Fruit fly (Drosophila melanogaster) whole organism, pupa: ENCODE results near the gene CG13311.
A peak's percentile ranks its signal among the peaks of the same experiment; 100 is the strongest.

Experiments
- CG10348 ChIP-seq: fragments of 200-800 bp; sonication (Bioruptor generic); IDR thresholded peaks from 2 replicates; pipeline ENCODE4 v1.3.6; 2022; ENCODE audit warnings: missing biosample characterization, missing genetic modification characterization
- CG12605 ChIP-seq: fragments of 200-800 bp; sonication (Bioruptor generic); IDR thresholded peaks from 2 replicates; pipeline ENCODE4 v1.3.6; 2022; ENCODE audit warnings: missing biosample characterization, missing genetic modification characterization
- CG13204 ChIP-seq: fragments of 200-800 bp; sonication (Bioruptor generic); optimal IDR thresholded peaks from 2 replicates; lab custom pipeline; 2018; ENCODE audit warnings: missing biosample characterization, mild to moderate bottlenecking, missing genetic modification characterization, moderate library complexity
- CG14655 ChIP-seq: fragments of 200-800 bp; sonication (Bioruptor generic); optimal IDR thresholded peaks from 3 replicates; lab custom pipeline; 2017; ENCODE audit warnings: mild to moderate bottlenecking, missing biosample characterization, missing genetic modification reagents, missing genetic modification characterization
- CG15710 ChIP-seq: fragments of 200-800 bp; sonication (Bioruptor generic); optimal IDR thresholded peaks from 2 replicates; lab custom pipeline; 2018; ENCODE audit warnings: missing biosample characterization, mild to moderate bottlenecking, missing genetic modification characterization, moderate library complexity
- CG17806 ChIP-seq: fragments of 200-800 bp; sonication (Bioruptor generic); optimal IDR thresholded peaks from 2 replicates; lab custom pipeline; 2018; ENCODE audit warnings: missing biosample characterization, mild to moderate bottlenecking, missing genetic modification characterization, moderate library complexity
- CG32121 ChIP-seq: fragments of 200-800 bp; sonication (Bioruptor generic); IDR thresholded peaks from 2 replicates; pipeline ENCODE4 v1.3.6; 2022; ENCODE audit warnings: missing biosample characterization, missing genetic modification characterization
- CG34367 ChIP-seq: fragments of 200-800 bp; sonication (Bioruptor generic); optimal IDR thresholded peaks from 2 replicates; lab custom pipeline; 2018; ENCODE audit warnings: missing biosample characterization, mild to moderate bottlenecking, missing genetic modification characterization
- CG4496 ChIP-seq: fragments of 200-800 bp; sonication (Bioruptor generic); IDR thresholded peaks from 3 replicates; pipeline ENCODE4 v1.3.6; 2022; ENCODE audit warnings: missing biosample characterization, missing genetic modification characterization
- CG8159 ChIP-seq: fragments of 200-800 bp; sonication (Bioruptor generic); optimal IDR thresholded peaks from 3 replicates; lab custom pipeline; 2018; ENCODE audit warnings: missing biosample characterization, mild to moderate bottlenecking, missing genetic modification characterization, moderate library complexity
- CG8301 ChIP-seq: fragments of 200-800 bp; sonication (Bioruptor generic); optimal IDR thresholded peaks from 2 replicates; lab custom pipeline; 2018; ENCODE audit warnings: missing biosample characterization, mild to moderate bottlenecking, missing genetic modification characterization
- CG9948 ChIP-seq: fragments of 200-800 bp; sonication (Bioruptor generic); optimal IDR thresholded peaks from 2 replicates; lab custom pipeline; 2018; ENCODE audit warnings: missing biosample characterization, mild to moderate bottlenecking, missing genetic modification characterization, moderate library complexity
- D1 ChIP-seq: fragments of 200-800 bp; sonication (Bioruptor generic); optimal IDR thresholded peaks from 2 replicates; lab custom pipeline; 2018; ENCODE audit warnings: missing biosample characterization, mild to moderate bottlenecking, missing genetic modification characterization, moderate library complexity
- EcR ChIP-seq: fragments of 200-800 bp; sonication (Bioruptor generic); optimal IDR thresholded peaks from 3 replicates; lab custom pipeline; 2019; ENCODE audit warnings: missing biosample characterization, missing genetic modification characterization, mild to moderate bottlenecking, moderate library complexity, missing genetic modification reagents
- Ets98B ChIP-seq: fragments of 200-800 bp; sonication (Bioruptor generic); IDR thresholded peaks from 2 replicates; pipeline ENCODE4 v1.3.6; 2022; ENCODE audit warnings: missing biosample characterization, missing genetic modification characterization
- Pif1A ChIP-seq: fragments of 200-800 bp; sonication (Bioruptor generic); optimal IDR thresholded peaks from 3 replicates; lab custom pipeline; 2016; ENCODE audit warnings: missing biosample characterization, missing genetic modification characterization
- Pif1B ChIP-seq: fragments of 200-800 bp; sonication (Bioruptor generic); optimal IDR thresholded peaks from 3 replicates; lab custom pipeline; 2016; ENCODE audit warnings: missing biosample characterization, missing genetic modification characterization
- Snoo ChIP-seq: fragments of 200-800 bp; sonication (Bioruptor generic); optimal IDR thresholded peaks from 3 replicates; lab custom pipeline; 2017; ENCODE audit warnings: missing biosample characterization, mild to moderate bottlenecking, missing genetic modification characterization, inconsistent platforms
- fd96Ca ChIP-seq: fragments of 200-800 bp; sonication (Bioruptor generic); IDR thresholded peaks from 3 replicates; pipeline ENCODE4 v1.3.6; 2022; ENCODE audit warnings: missing biosample characterization, missing genetic modification characterization
- gl ChIP-seq: fragments of 200-800 bp; sonication (Bioruptor generic); optimal IDR thresholded peaks from 2 replicates; lab custom pipeline; 2018; ENCODE audit warnings: missing biosample characterization, mild to moderate bottlenecking, missing genetic modification characterization
- rn ChIP-seq: fragments of 200-800 bp; sonication (Bioruptor generic); IDR thresholded peaks from 2 replicates; pipeline ENCODE4 v1.3.6; 2022; ENCODE audit warnings: missing biosample characterization, missing genetic modification characterization

The CG13311 gene

DNA sequence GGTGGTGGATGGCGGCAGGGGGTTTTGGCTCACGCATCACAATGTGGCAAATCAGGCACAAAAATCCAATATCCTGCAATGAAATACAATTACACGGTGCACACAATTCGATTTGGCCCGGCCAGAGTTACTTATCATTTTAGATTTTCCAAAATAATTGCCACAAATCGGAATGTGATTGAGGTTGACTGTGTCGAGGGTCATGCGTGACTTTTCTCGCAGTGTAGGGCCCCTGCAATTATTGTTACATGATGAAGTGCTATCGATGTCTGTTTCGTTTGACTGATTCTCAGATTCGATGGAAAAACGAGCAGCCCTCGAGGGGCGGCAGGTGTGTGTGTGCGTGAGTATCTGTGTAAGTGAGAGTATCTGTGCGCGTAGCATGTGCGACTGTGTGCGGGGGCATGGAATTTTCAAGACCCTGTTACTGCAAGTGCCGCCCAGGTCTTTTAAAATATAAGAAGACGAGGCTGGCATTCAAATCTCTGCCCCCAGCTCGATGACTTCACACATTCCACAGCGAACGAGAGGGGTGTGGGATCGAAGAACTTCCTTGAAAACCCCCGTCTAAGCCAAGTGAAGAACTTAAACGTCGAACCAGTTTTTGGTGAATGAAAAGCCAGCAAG, 22.6 kb upstream of the CG13311 start:
- TF ChIP-seq rn (GFP tag; lab: Robert Waterston, UW) (no peak), CG9948 (tag; lab: Kevin White, UChicago) (no peak), CG4496 (GFP tag; lab: Robert Waterston, UW) (no peak), Snoo (tag; lab: Kevin White, UChicago) (no peak), CG34367 (no peak), EcR (GFP tag; lab: Kevin White, UChicago) (no peak), Ets98B (GFP tag; lab: Robert Waterston, UW) (no peak), CG15710 (no peak), CG8301 (tag; lab: Kevin White, UChicago) (no peak), D1 (tag; lab: Kevin White, UChicago) (no peak), fd96Ca (GFP tag; lab: Robert Waterston, UW) (no peak), CG17806 (tag; lab: Kevin White, UChicago) (no peak), CG32121 (GFP tag; lab: Robert Waterston, UW) (no peak), Pif1A (GFP tag; lab: Kevin White, UChicago) (no peak)

DNA sequence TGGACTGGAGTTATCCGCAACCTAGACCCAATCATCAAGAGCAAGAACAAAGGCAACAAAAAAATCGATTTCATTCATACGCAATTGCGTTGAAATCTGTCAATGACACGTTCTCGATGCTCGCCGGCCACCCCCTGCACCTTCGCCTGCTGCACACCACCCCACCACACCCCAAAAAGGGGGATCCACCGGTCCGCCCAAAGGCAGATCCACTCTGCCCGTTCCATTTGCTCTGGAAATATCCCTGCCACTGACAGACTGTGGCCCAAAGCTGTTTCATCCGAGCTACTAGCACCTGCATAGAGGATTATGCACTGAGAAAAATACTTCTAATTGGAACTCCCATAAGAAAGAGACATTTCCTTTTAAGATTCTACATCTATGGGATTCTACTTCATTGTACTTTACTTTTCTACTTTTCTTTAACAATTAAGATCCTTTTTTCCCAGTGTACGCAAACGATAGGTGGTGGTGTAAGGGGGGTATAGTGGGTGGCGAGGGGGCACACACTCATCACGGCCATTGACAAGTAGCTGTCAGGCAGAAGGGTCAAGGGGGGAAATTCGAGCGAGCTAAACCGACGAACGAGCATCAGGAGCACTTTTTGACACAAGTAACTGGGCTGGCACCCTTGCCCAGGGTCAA, 21.9 kb upstream of the CG13311 start:
- peak; percentile 47 for TF ChIP-seq Pif1A (GFP tag; lab: Kevin White, UChicago)
- peak; percentile 53 for TF ChIP-seq Snoo (tag; lab: Kevin White, UChicago)
- TF ChIP-seq Ets98B (GFP tag; lab: Robert Waterston, UW), result no peak
- TF ChIP-seq CG12605, result peak; percentile 42; the same call in 1 of the 2 replicates
- TF ChIP-seq gl (tag; lab: Kevin White, UChicago), result peak; percentile 26
- TF ChIP-seq fd96Ca (GFP tag; lab: Robert Waterston, UW), result 0 out of 3 replicates have a peak, but pooled peaks have one; percentile 5
- peak; percentile 76; the same call in 2 of the 3 replicates for TF ChIP-seq CG4496 (GFP tag; lab: Robert Waterston, UW)
- TF ChIP-seq CG13204, result peak; percentile 77
- TF ChIP-seq CG9948 (tag; lab: Kevin White, UChicago), result peak; percentile 75
- TF ChIP-seq CG10348 (GFP tag; lab: Robert Waterston, UW), result no peak
- TF ChIP-seq rn (GFP tag; lab: Robert Waterston, UW), result peak; percentile 27; the same call in 1 of the 2 replicates
- peak; percentile 28 for TF ChIP-seq CG8301 (tag; lab: Kevin White, UChicago)
- TF ChIP-seq D1 (tag; lab: Kevin White, UChicago), result peak; percentile 22
- TF ChIP-seq CG14655 (GFP tag; lab: Kevin White, UChicago), result peak; percentile 68
- peak; percentile 84 for TF ChIP-seq CG34367
- TF ChIP-seq CG8159 (tag; lab: Kevin White, UChicago), result peak; percentile 84
- no peak for TF ChIP-seq CG32121 (GFP tag; lab: Robert Waterston, UW)
- peak; percentile 68 for TF ChIP-seq Pif1B
- TF ChIP-seq CG17806 (tag; lab: Kevin White, UChicago), result peak; percentile 68
- peak; percentile 40 for TF ChIP-seq EcR (GFP tag; lab: Kevin White, UChicago)
- peak; percentile 84 for TF ChIP-seq CG15710
- TF ChIP-seq, all 21 proteins: peak for 18

- TF ChIP-seq D1 (tag; lab: Kevin White, UChicago) (no peak), CG13204 (peak; percentile 60), Snoo (tag; lab: Kevin White, UChicago) (no peak), Pif1A (GFP tag; lab: Kevin White, UChicago) (no peak), CG32121 (GFP tag; lab: Robert Waterston, UW) (no peak), EcR (GFP tag; lab: Kevin White, UChicago) (peak; percentile 81), fd96Ca (GFP tag; lab: Robert Waterston, UW) (0 out of 3 replicates have a peak, but pooled peaks have one; percentile 8), CG8159 (tag; lab: Kevin White, UChicago) (no peak), CG14655 (GFP tag; lab: Kevin White, UChicago) (no peak), rn (GFP tag; lab: Robert Waterston, UW) (no peak), CG15710 (no peak)
These were observed 21.0 kb upstream of the CG13311 start for dm6 chr3L:8822881-8823435.

DNA sequence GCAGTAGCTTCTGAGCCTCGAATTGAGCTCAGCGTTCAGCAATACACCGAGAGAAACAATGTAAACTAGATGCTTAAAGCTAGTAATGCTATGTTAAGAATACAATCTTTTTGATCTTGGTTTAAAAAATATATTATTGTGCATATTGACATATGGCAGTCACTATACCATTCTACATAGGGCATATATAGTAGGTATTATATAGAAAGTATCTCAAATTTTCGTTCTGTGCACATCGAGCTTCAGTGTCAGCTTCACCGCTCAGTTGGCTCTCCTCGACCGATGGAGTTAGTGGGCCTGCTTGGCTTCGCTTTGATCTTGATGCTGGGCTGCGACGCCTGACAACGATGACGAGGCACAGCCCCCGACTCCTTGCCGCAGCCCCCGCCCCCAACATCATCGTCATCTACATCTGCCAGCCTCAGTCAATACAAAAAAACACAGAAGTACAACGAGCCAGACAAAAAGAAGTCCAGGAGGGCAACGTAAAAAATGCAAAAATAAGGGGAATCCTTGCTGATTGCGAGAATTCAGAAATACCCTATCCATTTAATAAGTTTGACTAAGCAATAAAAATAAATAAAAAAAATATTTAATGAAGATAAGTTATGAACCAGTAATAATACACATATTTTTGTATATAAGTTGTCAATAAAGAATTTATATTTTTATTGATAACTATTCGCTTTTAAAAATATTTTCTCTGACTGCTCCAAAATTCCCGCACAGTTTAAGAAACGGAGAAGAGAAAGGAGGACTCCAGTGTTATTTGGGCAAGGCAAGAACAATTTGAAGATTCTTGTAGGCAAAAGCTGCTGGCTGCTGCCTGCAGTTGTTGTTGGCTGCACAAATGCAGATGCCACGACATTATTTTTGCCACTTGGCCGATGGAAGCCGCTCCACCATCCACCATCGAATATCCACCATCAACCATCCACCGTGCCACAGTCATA, 20.0 kb upstream of the CG13311 start:
- peak; percentile 81 for TF ChIP-seq CG14655 (GFP tag; lab: Kevin White, UChicago)
- TF ChIP-seq CG15710, result peak; percentile 95
- peak; percentile 76 for TF ChIP-seq CG32121 (GFP tag; lab: Robert Waterston, UW)
- peak; percentile 91 for TF ChIP-seq CG8159 (tag; lab: Kevin White, UChicago)
- peak; percentile 89 for TF ChIP-seq CG8301 (tag; lab: Kevin White, UChicago)
- no peak for TF ChIP-seq CG10348 (GFP tag; lab: Robert Waterston, UW)
- TF ChIP-seq Pif1B, result peak; percentile 86
- TF ChIP-seq Ets98B (GFP tag; lab: Robert Waterston, UW), result peak; percentile 86
- peak; percentile 76; the same call in 2 of the 3 replicates for TF ChIP-seq fd96Ca (GFP tag; lab: Robert Waterston, UW)
- TF ChIP-seq CG13204, result peak; percentile 90
- peak; percentile 93 for TF ChIP-seq gl (tag; lab: Kevin White, UChicago)
- TF ChIP-seq CG9948 (tag; lab: Kevin White, UChicago), result peak; percentile 93
- peak; percentile 92 for TF ChIP-seq CG4496 (GFP tag; lab: Robert Waterston, UW)
- TF ChIP-seq Pif1A (GFP tag; lab: Kevin White, UChicago), result peak; percentile 93
- TF ChIP-seq CG12605, result peak; percentile 83
- peak; percentile 56 for TF ChIP-seq EcR (GFP tag; lab: Kevin White, UChicago)
- peak; percentile 77 for TF ChIP-seq Snoo (tag; lab: Kevin White, UChicago)
- peak; percentile 73; the same call in 1 of the 2 replicates for TF ChIP-seq rn (GFP tag; lab: Robert Waterston, UW)
- TF ChIP-seq CG17806 (tag; lab: Kevin White, UChicago), result peak; percentile 98
- TF ChIP-seq D1 (tag; lab: Kevin White, UChicago), result peak; percentile 75
- peak; percentile 88 for TF ChIP-seq CG34367
- TF ChIP-seq, all 21 proteins: peak for 20
